Fruit fly (Drosophila melanogaster): ENCODE data around the gene CG14050.

CG14050 gene

dm6 chrX:2317347-2317832 lies 8.6 kb downstream of the CG14050 start (continued):
- TF ChIP-seq CG10147 (GFP tag; optimal IDR thresholded peaks at IDR 0.05) = no peak
- no peak for TF ChIP-seq grau (tag; optimal IDR thresholded peaks at IDR 0.05)
- TF ChIP-seq al (GFP tag; IDR thresholded peaks at IDR 0.05) = no peak
- TF ChIP-seq CG4424 (GFP tag; optimal IDR thresholded peaks at IDR 0.05) = no peak
- TF ChIP-seq sna (GFP tag; IDR thresholded peaks at IDR 0.05; ENCODE audit: partially characterized antibody) = no peak
- TF ChIP-seq CG14667 (GFP tag; IDR thresholded peaks at IDR 0.05) = no peak
- no peak for TF ChIP-seq CG13123 (GFP tag; optimal IDR thresholded peaks at IDR 0.05)
- TF ChIP-seq CG9215 (GFP tag; IDR thresholded peaks at IDR 0.05) = no peak
- no peak for TF ChIP-seq pzg (GFP tag; optimal IDR thresholded peaks at IDR 0.05)
- TF ChIP-seq fd96Cb (tag; optimal IDR thresholded peaks at IDR 0.05) = no peak
- TF ChIP-seq CG15514 (GFP tag; optimal IDR thresholded peaks at IDR 0.05) = peak; percentile 48
- TF ChIP-seq yki (optimal IDR thresholded peaks at IDR 0.05) = peak; percentile 99
- peak; percentile 31 for TF ChIP-seq wek (GFP tag; optimal IDR thresholded peaks at IDR 0.05)
- TF ChIP-seq esg (GFP tag; conservative IDR thresholded peaks at IDR 0.05) = no peak
- peak; percentile 79 for TF ChIP-seq cg (GFP tag; optimal IDR thresholded peaks at IDR 0.05)
- no peak for TF ChIP-seq CG14050 (GFP tag; IDR thresholded peaks at IDR 0.05)
- TF ChIP-seq vvl (GFP tag; IDR thresholded peaks at IDR 0.05) = peak; percentile 29; the same call in 1 of the 2 replicates
- TF ChIP-seq CG1832 (GFP tag; optimal IDR thresholded peaks at IDR 0.05) = peak; percentile 64
- no peak for TF ChIP-seq Atf3 (GFP tag; optimal IDR thresholded peaks at IDR 0.05)
- no peak for TF ChIP-seq gem (tag; optimal IDR thresholded peaks at IDR 0.05)
- TF ChIP-seq CG8924 (tag; optimal IDR thresholded peaks at IDR 0.05) = no peak
- no peak for TF ChIP-seq Bgb (GFP tag; IDR thresholded peaks at IDR 0.05; ENCODE audit: partially characterized antibody)
- TF ChIP-seq Vsx1 (GFP tag; optimal IDR thresholded peaks at IDR 0.05) = no peak
- no peak for TF ChIP-seq schlank (tag; optimal IDR thresholded peaks at IDR 0.05)
- TF ChIP-seq sima (GFP tag; optimal IDR thresholded peaks at IDR 0.05) = no peak
- TF ChIP-seq CG31224 (GFP tag; IDR thresholded peaks at IDR 0.05) = no peak
- no peak for TF ChIP-seq eve (GFP tag; optimal IDR thresholded peaks at IDR 0.05)
- TF ChIP-seq NK7.1 (GFP tag; optimal IDR thresholded peaks at IDR 0.05) = no peak
- no peak for TF ChIP-seq az2 (GFP tag; optimal IDR thresholded peaks at IDR 0.05)
- TF ChIP-seq CG7271 (tag; optimal IDR thresholded peaks at IDR 0.05) = no peak
- no peak for TF ChIP-seq CG8359 (GFP tag; optimal IDR thresholded peaks at IDR 0.05; ENCODE audit: borderline replicate concordance)
- no peak for TF ChIP-seq CG4854 (GFP tag; optimal IDR thresholded peaks at IDR 0.05)
- TF ChIP-seq dmrt11E (tag; optimal IDR thresholded peaks at IDR 0.05) = no peak
- TF ChIP-seq Blimp-1 (GFP tag; optimal IDR thresholded peaks at IDR 0.05) = no peak
- TF ChIP-seq nom (GFP tag; optimal IDR thresholded peaks at IDR 0.05) = peak; percentile 57
- no peak for TF ChIP-seq Jarid2 (GFP tag; optimal IDR thresholded peaks at IDR 0.05)
- TF ChIP-seq bowl (GFP tag; IDR thresholded peaks at IDR 0.05) = no peak
- no peak; the same call in 2 of the 3 replicates for TF ChIP-seq so (GFP tag; IDR thresholded peaks at IDR 0.05)
- no peak for TF ChIP-seq CG32767 (GFP tag; IDR thresholded peaks at IDR 0.05)
- TF ChIP-seq trh (GFP tag; optimal IDR thresholded peaks at IDR 0.05) = no peak
- TF ChIP-seq Max (GFP tag; optimal IDR thresholded peaks at IDR 0.05) = no peak
- no peak for TF ChIP-seq CG15479 (GFP tag; optimal IDR thresholded peaks at IDR 0.05)
- TF ChIP-seq CG4282 (GFP tag; optimal IDR thresholded peaks at IDR 0.05) = no peak
- no peak for TF ChIP-seq CG12744 (GFP tag; optimal IDR thresholded peaks at IDR 0.05)
- TF ChIP-seq CG6272 (GFP tag; IDR thresholded peaks at IDR 0.05) = no peak
- no peak for TF ChIP-seq corto (GFP tag; optimal IDR thresholded peaks at IDR 0.05)
- TF ChIP-seq ac (GFP tag; optimal IDR thresholded peaks at IDR 0.05) = no peak
- TF ChIP-seq CG17359 (tag; optimal IDR thresholded peaks at IDR 0.05) = no peak
- no peak for TF ChIP-seq CG7372 (GFP tag; IDR thresholded peaks at IDR 0.05)
- peak; percentile 33 for TF ChIP-seq ERR (GFP tag; optimal IDR thresholded peaks at IDR 0.05)
- no peak for TF ChIP-seq CG11723 (GFP tag; optimal IDR thresholded peaks at IDR 0.05)
